Worm (Caenorhabditis elegans) whole organism, midembryonic: Measurements from ENCODE around the gene rft-2.

Experiments used
- med-1 ChIP-seq: sonication (generic microtip); optimal IDR thresholded peaks from 2 replicates; lab custom pipeline; 2017; ENCODE audit warnings: missing genetic modification characterization, mild to moderate bottlenecking, missing compliant biosample characterization, antibody characterized with exemption, missing genetic modification reagents; ENCODE audit not compliant: insufficient read depth
- ztf-23 ChIP-seq: fragments of 200-800 bp; sonication (Bioruptor generic); IDR thresholded peaks from 2 replicates; pipeline ENCODE4 v1.3.6; 2022; ENCODE audit warnings: missing genetic modification reagents, missing genetic modification characterization, missing compliant biosample characterization

- TF ChIP-seq ztf-23 (GFP tag; lab: Robert Waterston, UW) (no peak), med-1 (GFP tag; lab: Kevin White, UChicago) (no peak)
Measured at ce11 chrV:4410643-4411042, 39.7 kb downstream of the rft-2 start, which contains the start of gene Y47D7A.3.
